Worm (Caenorhabditis elegans) whole organism, young adult: ENCODE data around the gene T24C12.4.

Experiments
- B0035.1 ChIP-seq: sonication (generic microtip); optimal IDR thresholded peaks from 2 replicates; lab custom pipeline; 2016; ENCODE audit warnings: missing genetic modification characterization, mild to moderate bottlenecking, missing compliant biosample characterization, missing genotype, missing genetic modification reagents
- B0261.1 ChIP-seq: sonication (generic microtip); optimal IDR thresholded peaks from 2 replicates; lab custom pipeline; 2016; ENCODE audit warnings: mild to moderate bottlenecking, missing genetic modification characterization, moderate library complexity, missing compliant biosample characterization
- F23B12.7 ChIP-seq: sonication (generic microtip); optimal IDR thresholded peaks from 2 replicates; lab custom pipeline; 2017; ENCODE audit warnings: missing genetic modification characterization, mild to moderate bottlenecking, missing compliant biosample characterization, antibody characterized with exemption, moderate library complexity; ENCODE audit not compliant: insufficient read depth
- F39B2.1 ChIP-seq: fragments of 200-800 bp; sonication (Bioruptor generic); IDR thresholded peaks from 2 replicates; pipeline ENCODE4 v1.3.6; 2022; ENCODE audit warnings: missing genetic modification reagents, missing genetic modification characterization, missing compliant biosample characterization
- F57C9.4 ChIP-seq: sonication (generic microtip); optimal IDR thresholded peaks from 2 replicates; lab custom pipeline; 2017; ENCODE audit warnings: mild to moderate bottlenecking, missing genetic modification characterization, missing compliant biosample characterization
- K11D2.4 ChIP-seq: fragments of 200-800 bp; sonication (Bioruptor generic); IDR thresholded peaks from 2 replicates; pipeline ENCODE4 v1.3.6; 2022; ENCODE audit warnings: missing genetic modification reagents, missing genetic modification characterization, missing compliant biosample characterization
- T07F8.4 ChIP-seq: sonication (generic microtip); optimal IDR thresholded peaks from 2 replicates; lab custom pipeline; 2016; ENCODE audit warnings: mild to moderate bottlenecking, missing genetic modification characterization, moderate library complexity, missing compliant biosample characterization
- T26A5.8 ChIP-seq: sonication (generic microtip); optimal IDR thresholded peaks from 2 replicates; lab custom pipeline; 2016; ENCODE audit warnings: missing genetic modification characterization, missing compliant biosample characterization
- Y53G8AR.9 ChIP-seq: fragments of 200-800 bp; sonication (Bioruptor generic); conservative IDR thresholded peaks from 2 replicates; pipeline ENCODE4 v1.3.6; 2022; ENCODE audit warnings: missing genetic modification reagents, missing genetic modification characterization, missing compliant biosample characterization
- Y79H2A.3 ChIP-seq: fragments of 200-800 bp; sonication (Bioruptor generic); conservative IDR thresholded peaks from 2 replicates; pipeline ENCODE4 v1.3.6; 2022; ENCODE audit warnings: missing genetic modification reagents, missing genetic modification characterization, missing compliant biosample characterization
- Y95B8A.8 ChIP-seq: fragments of 200-800 bp; sonication (Bioruptor generic); IDR thresholded peaks from 2 replicates; pipeline ENCODE4 v1.3.6; 2022; ENCODE audit warnings: missing genetic modification reagents, missing genetic modification characterization, missing compliant biosample characterization
- akir-1 ChIP-seq: fragments of 200-800 bp; sonication (Bioruptor generic); optimal IDR thresholded peaks from 2 replicates; lab custom pipeline; 2018; ENCODE audit warnings: mild to moderate bottlenecking, missing genetic modification characterization, moderate library complexity, missing compliant biosample characterization
- aptf-2 ChIP-seq: fragments of 200-800 bp; sonication (Bioruptor generic); conservative IDR thresholded peaks from 2 replicates; pipeline ENCODE4 v1.3.6; 2022; ENCODE audit warnings: missing genetic modification reagents, missing genetic modification characterization, missing compliant biosample characterization
- athp-1 ChIP-seq: sonication (generic microtip); optimal IDR thresholded peaks from 2 replicates; lab custom pipeline; 2017; ENCODE audit warnings: mild to moderate bottlenecking, missing genetic modification characterization, missing compliant biosample characterization
- attf-6 ChIP-seq: fragments of 200-800 bp; sonication (Bioruptor generic); IDR thresholded peaks from 2 replicates; pipeline ENCODE4 v1.3.6; 2022; ENCODE audit warnings: missing genetic modification reagents, missing genetic modification characterization, missing compliant biosample characterization
- bed-2 ChIP-seq: fragments of 200-800 bp; sonication (Bioruptor generic); IDR thresholded peaks from 2 replicates; pipeline ENCODE4 v1.3.6; 2022; ENCODE audit warnings: missing genetic modification reagents, missing genetic modification characterization, missing compliant biosample characterization
- cebp-1 ChIP-seq, 2 experiments: fragments of 200-800 bp in 1 of 2; sonication (Bioruptor generic) in 1 of 2; sonication (generic microtip) in 1 of 2; IDR thresholded peaks in 1 of 2; optimal IDR thresholded peaks in 1 of 2; 2 replicates each; pipeline versions ENCODE4 v1.3.6 to Lab custom; 2017 to 2022; ENCODE audit warnings: missing compliant biosample characterization in 2 of 2, missing genetic modification characterization in 2 of 2, mild to moderate bottlenecking in 1 of 2, missing genetic modification reagents in 1 of 2, moderate library complexity in 1 of 2
- ceh-27 ChIP-seq: fragments of 200-800 bp; sonication (Bioruptor generic); optimal IDR thresholded peaks from 2 replicates; lab custom pipeline; 2018; ENCODE audit warnings: mild to moderate bottlenecking, missing genetic modification characterization, moderate library complexity, missing compliant biosample characterization
- ceh-91 ChIP-seq: fragments of 200-800 bp; sonication (Bioruptor generic); IDR thresholded peaks from 2 replicates; pipeline ENCODE4 v1.3.6; 2022; ENCODE audit warnings: missing genetic modification reagents, missing genetic modification characterization, missing compliant biosample characterization
- die-1 ChIP-seq: sonication (generic microtip); optimal IDR thresholded peaks from 2 replicates; lab custom pipeline; 2016; ENCODE audit warnings: missing genotype, mild to moderate bottlenecking, missing genetic modification characterization, missing compliant biosample characterization
- hmg-1.2 ChIP-seq: fragments of 200-800 bp; sonication (Bioruptor generic); IDR thresholded peaks from 2 replicates; pipeline ENCODE4 v1.3.6; 2022; ENCODE audit warnings: missing genetic modification reagents, missing genetic modification characterization, missing compliant biosample characterization
- hmg-20 ChIP-seq: fragments of 200-800 bp; sonication (Bioruptor generic); IDR thresholded peaks from 2 replicates; pipeline ENCODE4 v1.3.6; 2022; ENCODE audit warnings: missing genetic modification reagents, missing genetic modification characterization, missing compliant biosample characterization
- let-526 ChIP-seq: fragments of 200-800 bp; sonication (Bioruptor generic); IDR thresholded peaks from 2 replicates; pipeline ENCODE4 v1.3.6; 2022; ENCODE audit warnings: missing genetic modification reagents, missing genetic modification characterization, missing compliant biosample characterization
- lin-40 ChIP-seq: sonication (generic microtip); optimal IDR thresholded peaks from 2 replicates; lab custom pipeline; 2016; ENCODE audit warnings: missing genetic modification characterization, mild to moderate bottlenecking, missing compliant biosample characterization, missing genotype, missing genetic modification reagents
- lsy-27 ChIP-seq: sonication (generic microtip); optimal IDR thresholded peaks from 2 replicates; lab custom pipeline; 2017; ENCODE audit warnings: missing genetic modification characterization, mild to moderate bottlenecking, missing compliant biosample characterization, antibody characterized with exemption, missing genotype, borderline replicate concordance; ENCODE audit not compliant: insufficient read depth
- madf-8 ChIP-seq: fragments of 200-800 bp; sonication (Bioruptor generic); conservative IDR thresholded peaks from 2 replicates; pipeline ENCODE4 v1.3.6; 2022; ENCODE audit warnings: missing genetic modification reagents, missing genetic modification characterization, missing compliant biosample characterization
- mes-4 ChIP-seq: sonication (generic microtip); optimal IDR thresholded peaks from 2 replicates; lab custom pipeline; 2016; ENCODE audit warnings: missing genotype, missing genetic modification characterization, missing compliant biosample characterization
- mxl-1 ChIP-seq: sonication (generic microtip); optimal IDR thresholded peaks from 2 replicates; lab custom pipeline; 2016; ENCODE audit warnings: missing genetic modification characterization, missing compliant biosample characterization
- nfya-1 ChIP-seq: sonication (generic microtip); optimal IDR thresholded peaks from 2 replicates; lab custom pipeline; 2017; ENCODE audit warnings: antibody characterized with exemption, missing compliant biosample characterization, missing genetic modification characterization, borderline replicate concordance; ENCODE audit not compliant: insufficient read depth
- nfya-2 ChIP-seq: fragments of 200-800 bp; sonication (Bioruptor generic); IDR thresholded peaks from 2 replicates; pipeline ENCODE4 v1.3.6; 2022; ENCODE audit warnings: missing genetic modification reagents, missing genetic modification characterization, missing compliant biosample characterization
- pbrm-1 ChIP-seq: fragments of 200-800 bp; sonication (Bioruptor generic); IDR thresholded peaks from 2 replicates; pipeline ENCODE4 v1.3.6; 2022; ENCODE audit warnings: missing genetic modification reagents, missing genetic modification characterization, missing compliant biosample characterization
- rec-8 ChIP-seq, 2 experiments: sonication (generic microtip); optimal IDR thresholded peaks; 2 replicates each; lab custom pipeline; 2016; ENCODE audit warnings: mild to moderate bottlenecking in 2 of 2, missing genetic modification characterization in 2 of 2, missing genetic modification reagents in 2 of 2, missing genotype in 2 of 2, missing biosample characterization in 1 of 2, missing compliant biosample characterization in 1 of 2, moderate library complexity in 1 of 2
- sdz-38 ChIP-seq: sonication (generic microtip); optimal IDR thresholded peaks from 2 replicates; lab custom pipeline; 2016; ENCODE audit warnings: missing genotype, missing genetic modification characterization, missing compliant biosample characterization
- snpc-1.3 ChIP-seq: sonication (generic microtip); optimal IDR thresholded peaks from 2 replicates; lab custom pipeline; 2017; ENCODE audit warnings: missing genetic modification characterization, mild to moderate bottlenecking, missing compliant biosample characterization, antibody characterized with exemption, moderate library complexity, missing genotype, missing genetic modification reagents; ENCODE audit not compliant: insufficient read depth
- snpc-4 ChIP-seq, 5 experiments: fragments of 150-350 bp in 1 of 5; sonication (generic microtip) in 4 of 5; optimal IDR thresholded peaks; 2 replicates each; lab custom pipeline; 2014 to 2018; ENCODE audit warnings: missing genetic modification characterization in 5 of 5, missing biosample characterization in 3 of 5, antibody characterized with exemption in 2 of 5, mild to moderate bottlenecking in 2 of 5, missing compliant biosample characterization in 2 of 5, missing genotype in 2 of 5, moderate library complexity in 2 of 5, missing genetic modification reagents in 1 of 5
- sptf-2 ChIP-seq: fragments of 200-800 bp; sonication (Bioruptor generic); optimal IDR thresholded peaks from 2 replicates; lab custom pipeline; 2018; ENCODE audit warnings: mild to moderate bottlenecking, missing genetic modification characterization, missing compliant biosample characterization
- unc-130 ChIP-seq: sonication (generic microtip); optimal IDR thresholded peaks from 2 replicates; lab custom pipeline; 2016; ENCODE audit warnings: missing genetic modification reagents, missing genetic modification characterization, missing compliant biosample characterization
- zim-3 ChIP-seq: sonication (generic microtip); optimal IDR thresholded peaks from 2 replicates; lab custom pipeline; 2017; ENCODE audit warnings: mild to moderate bottlenecking, missing genetic modification characterization, moderate library complexity, missing compliant biosample characterization

Gene T24C12.4

ce11 chrX:2233929-2234328 lies 29.1 kb upstream of the T24C12.4 start, which contains the start of gene T14F9.2 (continued):
- no peak for TF ChIP-seq akir-1
- TF ChIP-seq lin-40, result peak; percentile 19
- TF ChIP-seq hmg-1.2 (GFP tag; lab: Robert Waterston, UW), result peak; percentile 84
- TF ChIP-seq, all 124 proteins: peak for 5

- TF ChIP-seq mes-4 (tag; lab: Kevin White, UChicago) (no peak), sptf-2 (GFP tag; lab: Kevin White, UChicago) (no peak), K11D2.4 (GFP tag; lab: Robert Waterston, UW) (no peak), F23B12.7 (tag; lab: Kevin White, UChicago) (no peak), let-526 (no peak), T07F8.4 (tag; lab: Kevin White, UChicago) (no peak)
Measured at ce11 chrX:2231346-2231745, 26.5 kb upstream of the T24C12.4 start.

ce11 chrX:2229305-2230172 lies 24.7 kb upstream of the T24C12.4 start, which contains the start of gene lin-32:
Gene lin-32, minus strand, starts transcription at chrX:2230122.
- no peak for TF ChIP-seq cebp-1 (GFP tag; IDR thresholded peaks at IDR 0.05; lab: Robert Waterston, UW)
- TF ChIP-seq cebp-1 (tag; optimal IDR thresholded peaks at IDR 0.05; lab: Kevin White, UChicago), result no peak
- TF ChIP-seq K11D2.4 (GFP tag; lab: Robert Waterston, UW), result no peak
- no peak for TF ChIP-seq zim-3 (tag; lab: Kevin White, UChicago)
- no peak for TF ChIP-seq athp-1 (tag; lab: Kevin White, UChicago)
- no peak for TF ChIP-seq T07F8.4 (tag; lab: Kevin White, UChicago)
- no peak for TF ChIP-seq pbrm-1 (GFP tag; lab: Robert Waterston, UW)
- TF ChIP-seq ceh-91 (GFP tag; lab: Robert Waterston, UW), result no peak
- TF ChIP-seq mxl-1 (tag; lab: Kevin White, UChicago), result no peak
- TF ChIP-seq bed-2, result no peak
- no peak for TF ChIP-seq snpc-1.3
- no peak for TF ChIP-seq attf-6

ce11 chrX:2226875-2227355 lies 22.1 kb upstream of the T24C12.4 start:
- TF ChIP-seq F39B2.1 (no peak), lsy-27 (tag; lab: Kevin White, UChicago) (no peak), F57C9.4 (tag; lab: Kevin White, UChicago) (peak; percentile 21), B0261.1 (peak; percentile 91), Y53G8AR.9 (0 out of 2 replicates have a peak, but pooled peaks have one; percentile 31), T26A5.8 (tag; lab: Kevin White, UChicago) (no peak), die-1 (peak; percentile 93), aptf-2 (GFP tag; lab: Robert Waterston, UW) (peak; percentile 57; the same call in 1 of the 2 replicates), nfya-2 (GFP tag; lab: Robert Waterston, UW) (no peak), bed-2 (no peak), ceh-27 (GFP tag; lab: Kevin White, UChicago) (peak; percentile 75), lin-40 (peak; percentile 75), rec-8 (tag; optimal IDR thresholded peaks at IDR 0.05; lab: Kevin White, UChicago) (peak; percentile 67 to 83), F23B12.7 (tag; lab: Kevin White, UChicago) (peak; percentile 80), B0035.1 (tag; lab: Kevin White, UChicago) (peak; percentile 53), K11D2.4 (GFP tag; lab: Robert Waterston, UW) (peak; percentile 76), hmg-20 (GFP tag; lab: Robert Waterston, UW) (no peak), sdz-38 (tag; lab: Kevin White, UChicago) (no peak), nfya-1 (tag; lab: Kevin White, UChicago) (no peak), Y79H2A.3 (GFP tag; lab: Robert Waterston, UW) (peak; percentile 46; the same call in 1 of the 2 replicates), snpc-4 (GFP tag; optimal IDR thresholded peaks at IDR 0.05; lab: Kevin White, UChicago) (peak; percentile 64), snpc-4 (tag; optimal IDR thresholded peaks at IDR 0.05; lab: Kevin White, UChicago) (peak in 3 of 4 experiments; percentile 61 to 75 (median 67)), unc-130 (GFP tag; lab: Kevin White, UChicago) (peak; percentile 26), Y95B8A.8 (peak; percentile 69), madf-8 (GFP tag; lab: Robert Waterston, UW) (no peak)
